Fruit fly (Drosophila melanogaster) whole organism, embryonic: Measurements from ENCODE around the gene RpL7A.

Experiments used
- B-H2 ChIP-seq: fragments of 200-800 bp; sonication (Bioruptor generic); optimal IDR thresholded peaks from 2 replicates; lab custom pipeline; 2018; ENCODE audit warnings: missing biosample characterization, mild to moderate bottlenecking, missing genetic modification characterization
- C15 ChIP-seq: fragments of 200-800 bp; sonication (Bioruptor generic); IDR thresholded peaks from 3 replicates; pipeline ENCODE4 v1.3.6; 2022; ENCODE audit warnings: missing biosample characterization, missing genetic modification characterization
- CG1024 ChIP-seq: fragments of 200-800 bp; sonication (Bioruptor generic); IDR thresholded peaks from 2 replicates; pipeline ENCODE4 v1.3.6; 2022; ENCODE audit warnings: missing biosample characterization, missing genetic modification characterization
- CG11504 ChIP-seq: fragments of 200-800 bp; sonication (Bioruptor generic); optimal IDR thresholded peaks from 3 replicates; lab custom pipeline; 2019; ENCODE audit warnings: missing biosample characterization, mild to moderate bottlenecking, missing genetic modification characterization, moderate library complexity
- CG14050 ChIP-seq: fragments of 200-800 bp; sonication (Bioruptor generic); IDR thresholded peaks from 3 replicates; pipeline ENCODE4 v1.3.6; 2022; ENCODE audit warnings: missing biosample characterization, missing genetic modification characterization
- CG15269 ChIP-seq: fragments of 200-800 bp; sonication (Bioruptor generic); optimal IDR thresholded peaks from 2 replicates; lab custom pipeline; 2018; ENCODE audit warnings: missing biosample characterization, mild to moderate bottlenecking, missing genetic modification characterization, moderate library complexity
- CG17612 ChIP-seq: fragments of 200-800 bp; sonication (Bioruptor generic); IDR thresholded peaks from 2 replicates; pipeline ENCODE4 v1.3.6; 2022; ENCODE audit warnings: missing biosample characterization, missing genetic modification characterization
- CG2116 ChIP-seq: fragments of 200-800 bp; sonication (Bioruptor generic); optimal IDR thresholded peaks from 3 replicates; lab custom pipeline; 2018; ENCODE audit warnings: missing biosample characterization, mild to moderate bottlenecking, missing genetic modification characterization
- CG2712 ChIP-seq: fragments of 200-800 bp; optimal IDR thresholded peaks from 3 replicates; lab custom pipeline; 2019; ENCODE audit warnings: missing biosample characterization, mild to moderate bottlenecking, missing genetic modification characterization, moderate library complexity
- CG2889 ChIP-seq: fragments of 200-800 bp; sonication (Bioruptor generic); IDR thresholded peaks from 3 replicates; pipeline ENCODE4 v1.3.6; 2022; ENCODE audit warnings: missing biosample characterization, missing genetic modification characterization
- CG31441 ChIP-seq: fragments of 200-800 bp; sonication (Bioruptor generic); IDR thresholded peaks from 2 replicates; pipeline ENCODE4 v1.3.6; 2022; ENCODE audit warnings: missing biosample characterization, missing genetic modification characterization
- CG32532 ChIP-seq: fragments of 200-800 bp; sonication (Bioruptor generic); IDR thresholded peaks from 2 replicates; pipeline ENCODE4 v1.3.6; 2022; ENCODE audit warnings: missing biosample characterization, missing genetic modification characterization
- CG3281 ChIP-seq: fragments of 200-800 bp; sonication (Bioruptor generic); optimal IDR thresholded peaks from 3 replicates; lab custom pipeline; 2017; ENCODE audit warnings: missing biosample characterization, mild to moderate bottlenecking, missing genetic modification characterization
- CG6689 ChIP-seq: fragments of 200-800 bp; sonication (Bioruptor generic); IDR thresholded peaks from 2 replicates; pipeline ENCODE4 v1.3.6; 2022; ENCODE audit warnings: missing biosample characterization, missing genetic modification characterization
- CG6765 ChIP-seq: fragments of 200-800 bp; sonication (Bioruptor generic); optimal IDR thresholded peaks from 3 replicates; lab custom pipeline; 2017; ENCODE audit warnings: missing biosample characterization, mild to moderate bottlenecking, missing genetic modification characterization
- CG6813 ChIP-seq: fragments of 200-800 bp; sonication (Bioruptor generic); optimal IDR thresholded peaks from 2 replicates; lab custom pipeline; 2017; ENCODE audit warnings: missing biosample characterization, missing genetic modification characterization, mild to moderate bottlenecking, moderate library complexity, missing genetic modification reagents
- CG7745 ChIP-seq: fragments of 200-800 bp; sonication (Bioruptor generic); optimal IDR thresholded peaks from 2 replicates; lab custom pipeline; 2018; ENCODE audit warnings: missing biosample characterization, mild to moderate bottlenecking, missing genetic modification characterization, moderate library complexity
- CG7928 ChIP-seq: fragments of 200-800 bp; sonication (Bioruptor generic); optimal IDR thresholded peaks from 2 replicates; lab custom pipeline; 2017; ENCODE audit warnings: missing biosample characterization, mild to moderate bottlenecking, missing genetic modification characterization
- CG8388 ChIP-seq: fragments of 200-800 bp; sonication (Bioruptor generic); optimal IDR thresholded peaks from 2 replicates; lab custom pipeline; 2019; ENCODE audit warnings: missing biosample characterization, mild to moderate bottlenecking, missing genetic modification characterization, moderate library complexity
- CoRest ChIP-seq: fragments of 200-800 bp; sonication (Bioruptor generic); optimal IDR thresholded peaks from 3 replicates; lab custom pipeline; 2018; ENCODE audit warnings: missing biosample characterization, mild to moderate bottlenecking, missing genetic modification characterization, moderate library complexity
- Doc2 ChIP-seq: fragments of 200-800 bp; sonication (Bioruptor generic); IDR thresholded peaks from 2 replicates; pipeline ENCODE4 v1.3.6; 2022; ENCODE audit warnings: missing biosample characterization, missing genetic modification characterization
- Drgx ChIP-seq: fragments of 200-800 bp; sonication (Bioruptor generic); IDR thresholded peaks from 2 replicates; pipeline ENCODE4 v1.3.6; 2022; ENCODE audit warnings: missing biosample characterization, missing genetic modification characterization
- HmgZ ChIP-seq: fragments of 200-800 bp; sonication (Bioruptor generic); optimal IDR thresholded peaks from 2 replicates; lab custom pipeline; 2018; ENCODE audit warnings: missing biosample characterization, mild to moderate bottlenecking, missing genetic modification characterization
- Hsf ChIP-seq: fragments of 200-800 bp; sonication (Bioruptor generic); optimal IDR thresholded peaks from 3 replicates; lab custom pipeline; 2016; ENCODE audit warnings: missing biosample characterization, missing genetic modification characterization
- Kr ChIP-seq: fragments of 200-800 bp; sonication (Bioruptor generic); optimal IDR thresholded peaks from 2 replicates; lab custom pipeline; 2017; ENCODE audit warnings: missing biosample characterization, mild to moderate bottlenecking, missing genetic modification characterization
- Mrtf ChIP-seq: fragments of 200-800 bp; sonication (Bioruptor generic); IDR thresholded peaks from 3 replicates; pipeline ENCODE4 v1.3.6; 2022; ENCODE audit warnings: missing biosample characterization, missing genetic modification characterization
- Nf-YB ChIP-seq: fragments of 200-800 bp; sonication (Bioruptor generic); optimal IDR thresholded peaks from 3 replicates; lab custom pipeline; 2019; ENCODE audit warnings: missing biosample characterization, mild to moderate bottlenecking, missing genetic modification characterization, moderate library complexity
- Sry-β ChIP-seq: fragments of 200-800 bp; sonication (Bioruptor generic); optimal IDR thresholded peaks from 2 replicates; lab custom pipeline; 2018; ENCODE audit warnings: missing biosample characterization, mild to moderate bottlenecking, missing genetic modification characterization, moderate library complexity
- Usf ChIP-seq: fragments of 200-800 bp; sonication (Bioruptor generic); optimal IDR thresholded peaks from 2 replicates; lab custom pipeline; 2017; ENCODE audit warnings: missing genotype, missing biosample characterization, missing genetic modification characterization
- ap ChIP-seq: fragments of 200-800 bp; sonication (Bioruptor generic); IDR thresholded peaks from 2 replicates; pipeline ENCODE4 v1.3.6; 2022; ENCODE audit warnings: missing biosample characterization, missing genetic modification characterization
- cato ChIP-seq: fragments of 200-800 bp; sonication (Bioruptor generic); optimal IDR thresholded peaks from 2 replicates; lab custom pipeline; 2016; ENCODE audit warnings: missing biosample characterization, missing genetic modification characterization, borderline replicate concordance
- caup ChIP-seq: fragments of 200-800 bp; sonication (Bioruptor generic); optimal IDR thresholded peaks from 3 replicates; lab custom pipeline; 2017; ENCODE audit warnings: missing biosample characterization, mild to moderate bottlenecking, missing genetic modification characterization, moderate library complexity; ENCODE audit not compliant: severe bottlenecking
- chm ChIP-seq: fragments of 200-800 bp; sonication (Bioruptor generic); IDR thresholded peaks from 2 replicates; pipeline ENCODE4 v1.3.6; 2022; ENCODE audit warnings: missing biosample characterization, missing genetic modification characterization
- emc ChIP-seq: fragments of 200-800 bp; sonication (Bioruptor generic); optimal IDR thresholded peaks from 2 replicates; lab custom pipeline; 2016; ENCODE audit warnings: missing biosample characterization, missing genetic modification characterization
- ems ChIP-seq: fragments of 200-800 bp; sonication (Bioruptor generic); optimal IDR thresholded peaks from 3 replicates; lab custom pipeline; 2016; ENCODE audit warnings: missing biosample characterization, missing genetic modification characterization
- esg ChIP-seq: fragments of 200-800 bp; sonication (Bioruptor generic); conservative IDR thresholded peaks from 2 replicates; pipeline ENCODE4 v1.3.6; 2022; ENCODE audit warnings: missing biosample characterization, missing genetic modification characterization
- fd3F ChIP-seq: fragments of 200-800 bp; sonication (Bioruptor generic); optimal IDR thresholded peaks from 2 replicates; lab custom pipeline; 2018; ENCODE audit warnings: missing biosample characterization, mild to moderate bottlenecking, missing genetic modification characterization, moderate library complexity
- fu2 ChIP-seq: fragments of 200-800 bp; sonication (Bioruptor generic); optimal IDR thresholded peaks from 2 replicates; lab custom pipeline; 2016; ENCODE audit warnings: missing biosample characterization, missing genetic modification characterization
- gsb-n ChIP-seq: fragments of 200-800 bp; sonication (Bioruptor generic); optimal IDR thresholded peaks from 3 replicates; lab custom pipeline; 2018; ENCODE audit warnings: missing biosample characterization, mild to moderate bottlenecking, missing genetic modification characterization
- her ChIP-seq: fragments of 200-800 bp; sonication (Bioruptor generic); optimal IDR thresholded peaks from 2 replicates; lab custom pipeline; 2016; ENCODE audit warnings: missing biosample characterization, missing genetic modification characterization
- jigr1 ChIP-seq: fragments of 200-800 bp; sonication (Bioruptor generic); IDR thresholded peaks from 3 replicates; pipeline ENCODE4 v1.3.6; 2022; ENCODE audit warnings: missing biosample characterization, missing genetic modification characterization
- ken ChIP-seq: fragments of 200-800 bp; sonication (Bioruptor generic); IDR thresholded peaks from 3 replicates; pipeline ENCODE4 v1.3.6; 2022; ENCODE audit warnings: missing biosample characterization, missing genetic modification characterization
- luna ChIP-seq: fragments of 200-800 bp; sonication (Bioruptor generic); optimal IDR thresholded peaks from 2 replicates; lab custom pipeline; 2016; ENCODE audit warnings: missing biosample characterization, missing genetic modification characterization
- onecut ChIP-seq: fragments of 200-800 bp; sonication (Bioruptor generic); IDR thresholded peaks from 2 replicates; pipeline ENCODE4 v1.3.6; 2022; ENCODE audit warnings: missing biosample characterization, missing genetic modification characterization
- pfk ChIP-seq: fragments of 200-800 bp; sonication (Bioruptor generic); optimal IDR thresholded peaks from 2 replicates; lab custom pipeline; 2018; ENCODE audit warnings: missing biosample characterization, mild to moderate bottlenecking, missing genetic modification characterization, moderate library complexity
- sisA ChIP-seq: fragments of 200-800 bp; sonication (Bioruptor generic); IDR thresholded peaks from 2 replicates; pipeline ENCODE4 v1.3.6; 2022; ENCODE audit warnings: missing biosample characterization, missing genetic modification characterization
- sqz ChIP-seq: fragments of 200-800 bp; sonication (Bioruptor generic); optimal IDR thresholded peaks from 3 replicates; lab custom pipeline; 2018; ENCODE audit warnings: missing biosample characterization, mild to moderate bottlenecking, missing genetic modification characterization
- stc ChIP-seq: fragments of 200-800 bp; sonication (Bioruptor generic); IDR thresholded peaks from 2 replicates; pipeline ENCODE4 v1.3.6; 2022; ENCODE audit warnings: missing biosample characterization, missing genetic modification characterization
- vfl ChIP-seq: fragments of 200-800 bp; sonication (Bioruptor generic); optimal IDR thresholded peaks from 2 replicates; lab custom pipeline; 2016; ENCODE audit warnings: missing biosample characterization, missing genetic modification characterization
- zfh1 ChIP-seq: fragments of 200-800 bp; sonication (Bioruptor generic); IDR thresholded peaks from 3 replicates; pipeline ENCODE4 v1.3.6; 2022; ENCODE audit warnings: missing biosample characterization, missing genetic modification characterization

The RpL7A gene

DNA sequence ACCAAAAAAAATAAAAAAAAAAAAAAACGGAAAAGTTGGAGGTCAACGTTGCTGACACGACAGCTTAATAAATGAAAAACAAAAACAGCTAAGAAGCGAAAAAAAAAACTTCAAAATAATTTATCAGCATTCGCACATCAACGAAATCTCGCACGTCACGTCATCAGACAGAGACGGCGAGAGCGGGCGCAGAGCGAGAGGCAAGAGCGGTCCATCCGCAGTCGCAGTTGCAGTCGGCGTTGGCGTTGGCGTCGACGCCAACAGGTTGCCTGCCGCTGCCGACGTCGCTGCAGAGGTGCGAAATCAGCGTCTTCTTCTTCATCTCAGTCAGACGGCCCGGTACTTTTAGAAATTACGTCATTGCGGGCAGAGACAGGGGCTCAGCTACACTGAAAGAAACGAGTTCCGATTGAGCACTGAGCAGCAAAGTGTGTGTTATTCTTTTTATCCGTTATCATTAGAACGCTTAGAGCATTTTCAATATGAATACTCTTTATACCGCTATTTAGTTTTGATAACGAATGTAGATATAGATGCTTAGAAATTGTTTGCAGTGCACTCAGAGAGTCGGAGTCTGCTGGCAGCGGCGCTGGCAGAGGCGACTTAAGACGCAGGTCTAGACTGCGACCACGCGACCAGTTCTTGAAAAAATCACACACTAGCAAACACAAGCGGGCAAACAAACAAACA lies 16.4 kb upstream of the RpL7A start (continued):
- peak; percentile 95 for TF ChIP-seq B-H2 (GFP tag; lab: Kevin White, UChicago)
- peak; percentile 88 for TF ChIP-seq luna (GFP tag; lab: Kevin White, UChicago)
- peak; percentile 92 for TF ChIP-seq C15
- TF ChIP-seq CG7745: no peak
- peak; percentile 98 for TF ChIP-seq Drgx (GFP tag; lab: Robert Waterston, UW)
- TF ChIP-seq ap (GFP tag; lab: Robert Waterston, UW): peak; percentile 92
- TF ChIP-seq jigr1 (GFP tag; lab: Robert Waterston, UW): peak; percentile 81; the same call in 2 of the 3 replicates
- peak; percentile 79 for TF ChIP-seq CG7928 (GFP tag; lab: Kevin White, UChicago)
- TF ChIP-seq Usf (GFP tag; lab: Kevin White, UChicago): peak; percentile 90
- TF ChIP-seq caup: peak; percentile 97
- TF ChIP-seq ken (GFP tag; lab: Robert Waterston, UW): peak; percentile 96
- peak; percentile 88 for TF ChIP-seq cato
- peak; percentile 95 for TF ChIP-seq Hsf (GFP tag; lab: Kevin White, UChicago)
- TF ChIP-seq Mrtf: peak; percentile 96
- TF ChIP-seq Nf-YB (GFP tag; lab: Kevin White, UChicago): peak; percentile 74
- peak; percentile 93 for TF ChIP-seq esg
- peak; percentile 97 for TF ChIP-seq zfh1 (GFP tag; lab: Robert Waterston, UW)
- TF ChIP-seq CG2712 (tag; lab: Kevin White, UChicago): peak; percentile 96
- TF ChIP-seq CoRest (tag; lab: Kevin White, UChicago): peak; percentile 94
- TF ChIP-seq Doc2 (GFP tag; lab: Robert Waterston, UW): peak; percentile 76
- TF ChIP-seq CG15269 (tag; lab: Kevin White, UChicago): peak; percentile 94
- TF ChIP-seq CG6689 (GFP tag; lab: Robert Waterston, UW): peak; percentile 96
- TF ChIP-seq HmgZ (tag; lab: Kevin White, UChicago): peak; percentile 95
- peak; percentile 91 for TF ChIP-seq CG6765 (GFP tag; lab: Kevin White, UChicago)
- TF ChIP-seq CG6813 (GFP tag; lab: Kevin White, UChicago): peak; percentile 96
- peak; percentile 87 for TF ChIP-seq CG1024
- TF ChIP-seq chm (GFP tag; lab: Robert Waterston, UW): peak; percentile 94
- TF ChIP-seq CG3281 (GFP tag; lab: Kevin White, UChicago): peak; percentile 96
- no peak for TF ChIP-seq Kr (GFP tag; lab: Kevin White, UChicago)
- TF ChIP-seq sisA: peak; percentile 95
- TF ChIP-seq CG31441 (GFP tag; lab: Robert Waterston, UW): peak; percentile 95
- TF ChIP-seq sqz (GFP tag; lab: Kevin White, UChicago): peak; percentile 85
- TF ChIP-seq emc (GFP tag; lab: Kevin White, UChicago): peak; percentile 95
- peak; percentile 93 for TF ChIP-seq CG2889
- peak; percentile 64 for TF ChIP-seq CG2116
- TF ChIP-seq CG32532: peak; percentile 98
- peak; percentile 93 for TF ChIP-seq onecut
- peak; percentile 95 for TF ChIP-seq CG17612 (GFP tag; lab: Robert Waterston, UW)
- TF ChIP-seq gsb-n: peak; percentile 79
- TF ChIP-seq fd3F (GFP tag; lab: Kevin White, UChicago): peak; percentile 91
- peak; percentile 86 for TF ChIP-seq vfl
- TF ChIP-seq Sry-β: peak; percentile 52
- TF ChIP-seq her (GFP tag; lab: Kevin White, UChicago): peak; percentile 97
- TF ChIP-seq pfk: peak; percentile 42
- peak; percentile 92 for TF ChIP-seq CG11504
- peak; percentile 91 for TF ChIP-seq fu2
- peak; percentile 84 for TF ChIP-seq CG8388 (GFP tag; lab: Kevin White, UChicago)
- TF ChIP-seq stc (GFP tag; lab: Robert Waterston, UW): peak; percentile 93
- TF ChIP-seq ems (GFP tag; lab: Kevin White, UChicago): peak; percentile 97
- peak; percentile 92 for TF ChIP-seq CG14050 (GFP tag; lab: Robert Waterston, UW)
